Worm (Caenorhabditis elegans) whole organism, dauer: ENCODE measurements around the gene pqm-1.

Experiments
- unc-62 ChIP-seq: sonication (generic microtip); optimal IDR thresholded peaks from 2 replicates; lab custom pipeline; 2017; ENCODE audit warnings: missing biosample characterization, missing genetic modification reagents, missing genetic modification characterization

The pqm-1 gene

DNA sequence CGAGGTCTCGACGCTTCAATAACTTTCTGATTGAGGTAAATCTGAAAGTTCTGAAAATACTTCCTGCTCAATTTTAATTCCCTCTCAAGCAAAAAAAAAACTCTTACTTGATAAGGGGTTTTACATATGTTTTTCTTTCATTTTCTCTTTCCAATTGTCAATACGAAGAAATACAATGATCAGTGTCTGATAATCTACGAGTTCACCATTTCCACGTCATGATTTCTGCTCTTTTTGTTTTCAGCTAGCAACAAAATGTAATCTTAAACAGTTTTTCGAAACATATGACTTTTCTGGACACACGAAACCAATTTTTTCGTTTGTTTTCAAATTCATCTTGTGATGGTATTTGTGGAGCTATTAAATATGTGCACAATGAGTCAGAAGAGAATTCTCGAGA lies 3.8 kb upstream of the pqm-1 start:
- no peak for TF ChIP-seq unc-62 (GFP tag; lab: Kevin White, UChicago)

DNA sequence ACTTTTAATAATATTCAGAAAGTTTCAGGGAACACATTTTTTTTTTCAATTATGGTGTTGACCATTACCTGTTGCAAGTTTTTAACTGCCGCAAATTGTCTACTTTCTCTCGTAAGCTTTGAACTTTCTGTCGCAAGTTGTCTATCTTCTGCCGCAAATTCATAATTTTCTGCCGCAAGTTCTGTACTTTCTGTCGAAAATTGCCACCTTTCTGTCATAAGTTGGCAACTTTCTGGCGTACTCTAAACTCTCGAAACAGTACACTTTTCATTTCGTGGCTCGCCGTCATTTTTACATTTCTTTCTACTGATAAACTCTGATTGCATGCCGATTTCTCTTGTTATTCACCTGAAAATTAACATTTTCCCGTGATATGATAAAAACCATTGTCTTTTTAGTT lies 3.0 kb upstream of the pqm-1 start:
- TF ChIP-seq unc-62 (GFP tag; lab: Kevin White, UChicago), result no peak

DNA sequence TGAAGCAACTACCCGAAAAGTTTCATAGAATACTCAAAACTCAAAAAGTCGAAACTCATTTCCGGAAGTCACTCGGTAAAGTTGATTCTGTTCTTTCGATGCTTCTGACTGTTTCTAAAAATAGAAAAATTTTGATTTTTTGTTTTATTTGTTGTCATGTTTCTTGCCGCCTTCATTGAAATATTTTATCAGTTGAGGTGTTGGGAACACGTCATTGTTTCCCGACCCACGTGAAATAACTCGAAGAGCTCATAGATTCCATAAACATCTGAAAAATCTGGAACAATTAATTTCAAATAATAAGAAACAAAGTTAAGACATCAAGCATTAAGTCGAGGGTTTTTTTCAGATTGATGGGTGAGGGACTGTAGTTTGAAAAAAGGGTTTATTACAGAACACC lies 2.6 kb upstream of the pqm-1 start:
- TF ChIP-seq unc-62 (GFP tag; lab: Kevin White, UChicago), result no peak

DNA sequence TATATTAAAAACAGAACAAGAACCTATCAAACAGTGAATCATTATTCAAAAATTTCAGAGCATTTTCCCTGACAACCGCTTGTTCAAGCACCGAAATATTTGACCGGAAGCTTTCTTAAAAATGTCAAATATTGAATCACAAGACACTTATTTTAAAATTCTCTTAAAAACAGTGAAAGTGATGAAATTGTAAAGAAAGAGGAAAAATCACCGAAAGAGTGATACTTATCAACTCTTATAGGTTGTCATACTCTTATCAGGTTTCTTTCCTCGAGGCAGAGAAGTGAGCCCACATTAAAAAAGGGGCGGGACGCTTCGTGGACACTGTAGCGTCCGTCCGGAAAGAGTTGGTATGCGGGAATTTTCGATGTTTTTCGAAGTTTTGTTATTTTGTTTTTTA lies 1.4 kb upstream of the pqm-1 start:
- no peak for TF ChIP-seq unc-62 (GFP tag; lab: Kevin White, UChicago)

DNA sequence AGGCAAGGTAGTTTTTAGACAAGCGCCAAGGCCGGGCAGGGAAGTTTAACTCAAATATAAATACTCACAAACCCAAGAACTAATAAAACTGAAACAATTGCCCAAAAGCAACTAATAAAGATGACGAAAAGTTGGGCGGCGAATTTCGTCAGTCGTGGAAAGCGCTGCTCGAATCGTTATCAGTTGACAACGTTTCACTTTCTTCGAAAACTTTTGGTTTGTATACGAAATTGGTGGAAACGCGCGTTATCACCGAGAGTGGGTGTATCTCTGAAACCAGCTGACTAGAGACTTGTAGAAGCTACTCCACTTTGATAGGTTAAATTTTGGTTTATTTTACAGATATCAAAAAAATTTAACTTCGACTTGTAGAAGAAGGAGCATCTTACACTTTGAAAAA lies 685 bp upstream of the pqm-1 start:
- TF ChIP-seq unc-62 (GFP tag; lab: Kevin White, UChicago), result no peak

DNA sequence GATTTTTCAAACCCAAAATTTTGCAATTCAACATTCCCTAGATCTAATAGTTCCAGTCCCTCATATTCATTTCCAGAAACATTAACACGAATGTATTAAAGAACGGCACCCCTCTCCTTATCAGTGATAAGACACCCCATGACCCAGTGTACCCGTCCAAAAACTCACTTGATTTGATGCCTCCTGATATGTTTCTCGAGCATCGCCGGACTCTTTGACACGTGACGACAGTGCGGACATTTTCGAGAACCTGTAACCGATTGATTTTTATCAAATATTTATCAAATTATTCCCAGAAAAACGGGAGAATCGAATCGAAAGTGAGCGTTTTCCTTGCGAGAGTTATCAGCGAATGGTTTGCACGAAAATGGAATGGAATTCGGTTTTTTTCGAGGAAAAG lies 1.4 kb downstream of the pqm-1 start:
- TF ChIP-seq unc-62 (GFP tag; lab: Kevin White, UChicago), result no peak

DNA sequence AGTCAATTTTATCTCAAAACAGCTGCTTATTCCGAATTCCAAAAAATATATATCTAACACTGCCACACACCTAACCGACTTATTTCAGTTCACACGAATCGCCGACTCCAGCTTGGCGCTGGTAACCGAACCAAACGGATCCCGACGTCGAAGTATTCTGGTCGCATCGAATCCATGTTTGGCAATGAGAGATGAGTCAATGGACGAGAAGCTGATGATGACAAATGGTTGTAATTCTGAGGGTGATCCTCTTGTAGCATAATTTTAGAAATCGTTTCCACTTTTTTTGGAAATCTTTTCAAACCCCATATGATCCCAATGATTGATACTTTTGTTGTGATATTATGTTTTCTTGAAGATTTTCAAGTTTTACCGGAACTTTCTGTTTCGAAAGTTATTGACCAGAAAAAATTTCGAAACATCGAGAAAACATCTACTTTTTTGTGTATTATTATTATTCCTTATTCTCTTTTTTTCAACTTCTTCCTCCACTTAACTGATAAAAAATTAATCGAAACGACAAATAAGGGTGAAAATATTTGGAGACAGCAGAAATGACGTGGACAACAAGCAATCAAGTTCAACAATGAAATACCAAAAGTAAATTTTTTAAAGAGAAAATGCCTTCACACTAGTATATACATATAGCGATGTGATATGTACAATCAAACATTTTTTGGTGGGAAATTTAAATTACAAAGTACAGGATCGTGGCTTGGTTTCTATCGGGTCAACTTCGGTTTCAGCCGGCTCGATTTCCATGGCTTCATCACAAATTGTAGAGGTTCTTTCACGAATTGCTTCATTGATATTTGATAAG lies 2.3 kb downstream of the pqm-1 start:
- TF ChIP-seq unc-62 (GFP tag; lab: Kevin White, UChicago), result no peak

DNA sequence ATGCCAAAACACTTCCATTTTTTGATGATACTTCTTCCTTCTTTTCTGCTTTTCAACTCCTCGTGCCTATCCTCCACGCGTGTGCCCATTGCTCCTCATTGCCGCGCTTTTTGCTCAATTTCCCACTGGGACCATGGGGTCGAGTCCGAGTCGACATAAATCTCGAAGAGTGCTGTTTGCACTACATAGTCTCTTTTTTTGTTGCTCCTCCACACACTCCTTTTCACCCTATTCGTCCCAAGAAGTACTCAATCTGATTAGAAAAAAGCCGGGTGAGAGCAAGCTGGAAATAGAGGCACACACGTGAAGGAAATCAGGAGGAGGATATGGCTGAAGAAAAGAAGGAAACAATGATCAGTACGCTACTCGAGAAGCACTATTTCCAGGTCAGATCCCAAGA lies 9.8 kb downstream of the pqm-1 start, which contains the start of gene arrd-6:
arrd-6 (plus strand) TSS at position 169 of the 400 bp plus-strand sequence.
- no peak for TF ChIP-seq unc-62 (GFP tag; lab: Kevin White, UChicago)

DNA sequence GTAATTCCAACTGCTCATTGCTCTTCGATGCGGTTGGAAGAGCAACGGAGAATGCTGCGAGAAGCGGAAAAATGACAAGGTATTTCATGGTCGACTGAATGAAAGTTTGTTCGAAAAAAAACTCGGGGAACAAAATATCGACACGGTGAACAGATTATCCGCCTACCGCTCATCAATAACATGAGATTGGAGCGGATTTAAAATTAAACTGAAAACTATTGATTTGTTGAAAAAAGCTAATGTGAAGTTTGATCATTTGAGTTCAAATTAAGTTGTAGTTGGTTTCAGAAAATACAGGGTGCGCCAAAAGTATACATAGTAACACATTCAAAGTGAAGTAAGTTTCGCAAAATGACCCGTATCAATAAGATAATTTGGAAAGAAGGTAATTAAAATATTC lies 12.3 kb downstream of the pqm-1 start, which contains the start of gene F40F8.4:
F40F8.4 (minus strand) TSS at position 101 of the 400 bp plus-strand sequence.
- no peak for TF ChIP-seq unc-62 (GFP tag; lab: Kevin White, UChicago)

DNA sequence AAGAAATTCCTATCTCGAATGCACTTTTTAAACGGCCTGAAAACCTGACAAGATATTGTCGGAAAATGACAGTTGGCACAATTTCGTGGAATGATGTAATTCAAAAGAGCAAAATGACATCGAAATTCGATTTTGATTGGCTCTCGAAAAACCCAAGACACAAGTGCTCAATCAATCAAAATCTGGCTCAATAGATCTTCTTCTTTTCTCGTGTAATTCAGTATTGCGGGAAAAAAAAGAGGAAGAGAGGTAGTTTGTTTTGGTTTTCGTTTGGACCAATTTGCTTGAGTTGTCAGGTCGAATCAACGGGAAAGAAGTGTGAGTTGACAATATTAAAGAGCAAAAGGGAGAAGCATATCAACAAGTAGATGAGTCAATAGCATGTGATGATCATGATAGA lies 16.6 kb downstream of the pqm-1 start:
- no peak for TF ChIP-seq unc-62 (GFP tag; lab: Kevin White, UChicago)

DNA sequence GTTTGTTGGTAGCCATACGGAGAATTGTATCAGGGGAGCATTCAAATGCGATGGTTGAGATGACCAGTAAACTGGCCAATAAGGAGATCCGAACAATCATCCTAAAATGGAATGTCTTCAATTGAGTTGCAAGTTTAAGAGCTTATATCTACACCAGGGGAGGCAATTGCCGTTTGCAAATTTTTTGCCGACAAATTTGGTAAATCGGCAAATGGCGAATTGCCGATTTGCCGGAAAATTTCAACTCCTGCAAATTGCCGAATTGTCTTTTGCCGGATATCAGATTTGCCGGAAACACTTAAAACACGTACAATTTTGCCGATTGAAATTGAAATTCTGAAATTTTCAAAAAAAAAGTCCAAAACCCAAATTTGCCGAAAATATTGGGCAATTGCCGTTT lies 17.6 kb downstream of the pqm-1 start, which contains the start of gene F40F8.5:
F40F8.5 (minus strand) TSS at position 101 of the 400 bp plus-strand sequence.
- no peak for TF ChIP-seq unc-62 (GFP tag; lab: Kevin White, UChicago)

DNA sequence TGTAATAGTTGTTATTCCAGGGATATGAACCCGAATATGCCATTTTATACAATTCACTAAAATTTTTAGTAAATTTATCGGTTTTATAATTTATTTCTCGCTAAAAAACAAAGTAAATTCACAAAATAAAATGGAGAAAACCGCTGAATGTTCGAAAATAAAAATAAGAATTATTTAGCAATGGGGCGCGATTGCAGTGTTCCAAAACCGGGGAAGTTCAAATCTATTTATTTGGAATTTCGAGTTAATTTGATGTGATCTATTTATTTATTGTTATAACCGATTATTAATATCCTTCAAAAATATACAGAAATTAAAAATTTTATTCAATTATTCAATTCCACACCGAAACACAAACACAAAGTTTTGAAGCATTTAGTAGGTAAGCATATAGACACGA lies 19.9 kb downstream of the pqm-1 start, which contains the start of gene F40F8.11:
F40F8.11 (minus strand) TSS at position 49 of the 400 bp plus-strand sequence.
- no peak for TF ChIP-seq unc-62 (GFP tag; lab: Kevin White, UChicago)

DNA sequence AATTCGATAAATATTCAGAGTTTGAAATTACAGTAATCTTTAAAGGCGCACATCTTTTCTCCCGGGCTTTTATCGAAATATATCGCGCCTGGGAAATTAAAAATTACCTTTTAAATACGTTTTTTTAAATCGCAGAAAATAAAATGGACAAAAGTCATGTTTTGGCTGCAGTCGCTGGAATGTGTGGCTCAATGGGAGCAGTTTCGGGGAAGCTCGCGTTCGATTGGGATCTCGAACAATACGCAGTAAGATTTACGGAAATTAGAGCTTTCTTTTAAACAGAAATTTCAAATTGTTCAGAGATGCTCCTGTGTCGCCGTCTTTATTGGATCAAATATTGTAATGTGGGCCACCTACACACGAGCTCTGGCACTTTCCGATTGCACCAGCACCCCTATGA lies 22.9 kb downstream of the pqm-1 start, which contains the start of gene F40F8.12:
F40F8.12 (plus strand) TSS at position 301 of the 400 bp plus-strand sequence.
- TF ChIP-seq unc-62 (GFP tag; lab: Kevin White, UChicago), result no peak

DNA sequence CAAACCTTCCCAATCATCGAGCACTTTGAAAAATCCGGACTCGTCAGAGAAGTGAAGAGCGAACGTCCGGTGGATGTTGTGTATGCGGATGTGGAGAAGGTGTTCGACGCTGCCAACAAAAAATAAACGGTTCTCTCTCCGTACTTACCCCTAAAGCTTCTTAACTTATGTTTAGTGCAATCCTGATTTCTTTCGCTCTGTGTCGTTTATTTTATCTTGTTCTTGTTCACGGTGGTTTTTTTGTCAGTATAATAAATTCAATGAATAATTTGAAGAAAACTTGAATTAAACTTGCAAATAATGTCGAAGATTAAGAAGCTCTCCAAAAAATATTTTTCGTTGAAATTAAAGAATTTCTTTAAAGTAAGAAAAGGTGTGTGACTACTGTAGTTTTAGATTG lies 23.4 kb downstream of the pqm-1 start, which contains the start of gene F40F8.3:
F40F8.3 (plus strand) TSS at position 301 of the 400 bp plus-strand sequence.
- no peak for TF ChIP-seq unc-62 (GFP tag; lab: Kevin White, UChicago)

DNA sequence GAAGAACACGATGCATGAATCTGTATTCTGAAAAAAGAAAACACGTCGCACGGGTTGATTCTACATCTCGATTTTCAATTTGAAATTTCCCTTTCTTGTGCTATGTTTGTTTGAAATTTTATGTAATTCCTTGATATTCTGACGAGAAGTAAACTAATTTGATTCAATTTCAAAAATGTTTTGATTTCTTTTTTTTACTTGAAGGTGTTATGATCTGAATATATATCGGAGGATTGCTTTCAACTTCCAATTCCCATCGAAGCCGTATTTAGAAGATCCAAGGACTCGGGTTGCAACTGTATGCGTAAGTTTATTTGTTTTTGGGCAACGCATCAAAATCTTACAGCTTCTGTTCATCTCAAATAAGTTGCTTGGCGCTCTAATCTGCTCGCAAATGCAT lies 25.0 kb downstream of the pqm-1 start, which contains the start of gene F40F8.1:
F40F8.1 (plus strand) TSS at position 301 of the 400 bp plus-strand sequence.
- no peak for TF ChIP-seq unc-62 (GFP tag; lab: Kevin White, UChicago)

DNA sequence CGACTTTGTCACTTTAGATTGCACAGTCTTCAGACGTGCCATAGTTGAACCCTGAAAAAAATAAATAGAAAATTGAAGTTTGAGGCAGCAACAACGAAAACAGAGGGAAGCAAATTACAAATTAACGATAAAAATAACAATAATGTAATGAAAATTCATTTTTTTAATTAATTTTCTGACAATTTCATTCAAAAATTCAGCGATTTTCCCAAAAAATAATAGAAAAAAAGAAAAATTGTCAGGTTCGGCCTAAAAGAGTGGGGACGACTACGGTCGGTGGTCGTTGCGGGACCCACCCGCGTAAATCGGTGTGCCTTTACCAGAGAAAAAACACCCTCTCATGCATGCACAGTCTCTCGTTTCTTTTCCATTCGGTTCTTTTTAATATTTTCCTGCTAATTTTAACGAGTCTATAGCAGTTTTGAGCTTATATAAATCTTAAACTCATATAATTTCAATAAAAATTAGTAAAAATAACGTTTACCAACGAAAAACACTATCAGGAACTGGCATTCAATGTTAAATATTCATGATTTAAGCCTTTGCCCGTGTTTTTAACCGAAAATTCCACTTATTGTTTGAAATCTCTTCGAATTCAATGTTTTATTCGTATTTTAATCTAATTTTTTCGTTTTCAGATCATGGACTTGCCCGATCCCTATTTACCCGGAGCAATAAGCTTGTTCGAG lies 25.9 kb downstream of the pqm-1 start, which contains the start of the genes rps-9 and lsm-1:
rps-9 (minus strand) TSS at position 51 of the 689 bp plus-strand sequence.
lsm-1 (plus strand) TSS at position 639 of the 689 bp plus-strand sequence.
- no peak for TF ChIP-seq unc-62 (GFP tag; lab: Kevin White, UChicago)
